Worm (Caenorhabditis elegans) whole organism, L2 larva: ENCODE data around the gene C17A2.2.

Source experiments
- dmd-4 ChIP-seq: sonication (generic microtip); optimal IDR thresholded peaks from 2 replicates; lab custom pipeline; 2017; ENCODE audit warnings: missing biosample characterization, missing genetic modification characterization
- fos-1 ChIP-seq: fragments of 150-350 bp; optimal IDR thresholded peaks from 2 replicates; lab custom pipeline; 2014; ENCODE audit warnings: missing biosample characterization, missing genetic modification characterization
- lsy-2 ChIP-seq, 2 experiments: fragments of 150-350 bp in 1 of 2; sonication (generic microtip) in 1 of 2; optimal IDR thresholded peaks; 2 replicates each; lab custom pipeline; 2014 to 2017; ENCODE audit warnings: missing biosample characterization in 2 of 2, missing genetic modification characterization in 2 of 2
- nhr-12 ChIP-seq: fragments of 150-350 bp; optimal IDR thresholded peaks from 2 replicates; lab custom pipeline; 2014; ENCODE audit warnings: missing biosample characterization, missing genetic modification characterization
- skn-1 ChIP-seq: sonication (generic microtip); optimal IDR thresholded peaks from 2 replicates; lab custom pipeline; 2017; ENCODE audit warnings: missing biosample characterization, missing genetic modification characterization
- unc-39 ChIP-seq: fragments of 150-350 bp; optimal IDR thresholded peaks from 2 replicates; lab custom pipeline; 2014; ENCODE audit warnings: missing biosample characterization, missing genetic modification characterization
- unc-55 ChIP-seq: fragments of 150-350 bp; sonication (generic microtip); optimal IDR thresholded peaks from 3 replicates; lab custom pipeline; 2014; ENCODE audit warnings: missing biosample characterization, missing genetic modification reagents, missing genetic modification characterization
- unc-62 ChIP-seq: fragments of 150-350 bp; optimal IDR thresholded peaks from 2 replicates; lab custom pipeline; 2014; ENCODE audit warnings: missing biosample characterization, missing genetic modification reagents, missing genetic modification characterization
- zag-1 ChIP-seq: fragments of 150-350 bp; optimal IDR thresholded peaks from 2 replicates; lab custom pipeline; 2014; ENCODE audit warnings: missing biosample characterization, missing genetic modification characterization
- ztf-4 ChIP-seq: fragments of 150-350 bp; optimal IDR thresholded peaks from 2 replicates; lab custom pipeline; 2014; ENCODE audit warnings: missing biosample characterization, missing genetic modification characterization

ce11 chrII:3803219-3803618 is 42.9 kb upstream of the C17A2.2 start, which contains the start of gene ins-32:
- no peak for TF ChIP-seq unc-62 (GFP tag; lab: Kevin White, UChicago)
- TF ChIP-seq zag-1 (tag; lab: Kevin White, UChicago), result no peak
- TF ChIP-seq skn-1 (tag; lab: Kevin White, UChicago), result no peak
- no peak for TF ChIP-seq ztf-4 (tag; lab: Kevin White, UChicago)
- no peak for TF ChIP-seq lsy-2 (tag; optimal IDR thresholded peaks at IDR 0.05; lab: Kevin White, UChicago)
- no peak for TF ChIP-seq dmd-4 (tag; lab: Kevin White, UChicago)
- no peak for TF ChIP-seq fos-1 (tag; lab: Kevin White, UChicago)
- no peak for TF ChIP-seq unc-55 (GFP tag; lab: Kevin White, UChicago)
- no peak for TF ChIP-seq unc-39
- TF ChIP-seq nhr-12 (tag; lab: Kevin White, UChicago), result no peak
